Worm (Caenorhabditis elegans) whole organism, L1 larva: ENCODE data around the gene cyp-25A3.

Source experiments
- jun-1 ChIP-seq: fragments of 150-350 bp; optimal IDR thresholded peaks from 2 replicates; lab custom pipeline; 2014; ENCODE audit warnings: missing biosample characterization, missing genetic modification reagents, missing genetic modification characterization
- nhr-237 ChIP-seq: fragments of 150-350 bp; optimal IDR thresholded peaks from 2 replicates; lab custom pipeline; 2014; ENCODE audit warnings: missing biosample characterization, missing genetic modification characterization
- unc-62 ChIP-seq: fragments of 150-350 bp; optimal IDR thresholded peaks from 2 replicates; lab custom pipeline; 2014; ENCODE audit warnings: missing biosample characterization, missing genetic modification reagents, missing genetic modification characterization

DNA sequence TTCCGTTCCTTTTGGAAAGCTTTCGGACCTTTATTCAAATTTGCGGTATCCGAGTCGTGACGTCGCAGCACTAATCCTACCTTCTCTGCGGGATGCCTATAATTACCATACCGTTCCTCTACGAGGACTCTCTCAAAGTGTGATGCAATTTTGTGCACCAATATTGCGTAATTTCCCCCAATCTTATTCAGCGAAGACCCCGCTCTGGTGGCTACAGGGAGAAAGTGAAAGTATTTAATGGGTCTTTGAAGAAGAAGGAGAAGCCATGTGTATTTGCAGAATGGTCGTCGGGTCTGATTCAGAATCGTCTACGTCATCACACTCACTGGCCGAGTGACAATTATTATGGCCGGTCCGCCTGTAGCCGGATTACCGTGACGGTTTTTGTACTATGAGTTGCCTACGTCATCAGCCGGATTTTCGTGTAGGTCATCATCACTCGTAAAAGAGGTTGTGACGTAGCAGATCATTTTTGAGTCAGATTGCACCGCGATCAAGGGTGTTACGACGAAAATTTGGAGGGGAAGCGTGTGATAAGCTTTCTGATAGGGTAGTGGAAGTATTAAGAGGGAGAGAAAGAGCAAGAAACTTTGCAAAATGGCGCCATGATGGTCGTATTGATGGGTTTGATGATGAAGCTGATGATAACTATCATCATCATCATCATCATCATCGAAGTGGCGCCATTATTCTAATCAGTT, 36.8 kb upstream of the cyp-25A3 start:
- no peak for TF ChIP-seq nhr-237 (tag; lab: Kevin White, UChicago)
- TF ChIP-seq jun-1 (tag; lab: Kevin White, UChicago) = no peak
- TF ChIP-seq unc-62 (GFP tag; lab: Kevin White, UChicago) = no peak
